1 fruit fly cellular context compared by ENCODE assay signal in genomic region chr3L:10772527-10773184, dm6.
TF ChIP-seq lines count a peak whose summit lies in the region.

No protein-coding gene starts in this region.

TF ChIP-seq in whole organism, embryonic, 481 proteins besides CTCF, POLR2A, EP300 and RAD21 (continued from another document and continues in another):
- TF ChIP-seq CG17829 (tag; optimal IDR thresholded peaks at IDR 0.05; lab: Kevin White, UChicago) (peak; percentile 89), CG6791 (GFP tag; IDR thresholded peaks at IDR 0.05; lab: Robert Waterston, UW; ENCODE audit: partially characterized antibody) (no peak), Taf1 (GFP tag; IDR thresholded peaks at IDR 0.05; lab: Robert Waterston, UW) (0 out of 2 replicates have a peak, but pooled peaks have one; percentile 20), CG13775 (GFP tag; optimal IDR thresholded peaks at IDR 0.05; lab: Kevin White, UChicago) (peak; percentile 74), CG15269 (tag; optimal IDR thresholded peaks at IDR 0.05; lab: Kevin White, UChicago) (no peak), Adf1 (GFP tag; IDR thresholded peaks at IDR 0.05; lab: Robert Waterston, UW) (no peak), lilli (GFP tag; optimal IDR thresholded peaks at IDR 0.05; lab: Kevin White, UChicago) (peak; percentile 49), CG1024 (GFP tag; IDR thresholded peaks at IDR 0.05; lab: Robert Waterston, UW) (0 out of 2 replicates have a peak, but pooled peaks have one; percentile 10), CG8281 (tag; optimal IDR thresholded peaks at IDR 0.05; lab: Kevin White, UChicago) (no peak), CG6654 (GFP tag; optimal IDR thresholded peaks at IDR 0.05; lab: Kevin White, UChicago) (no peak), Dp (GFP tag; optimal IDR thresholded peaks at IDR 0.05; lab: Kevin White, UChicago) (no peak), yki (optimal IDR thresholded peaks at IDR 0.05; lab: Kevin White, UChicago) (no peak), chif (GFP tag; optimal IDR thresholded peaks at IDR 0.05; lab: Kevin White, UChicago) (peak in 1 of 2 experiments; percentile 10), lola (GFP tag; optimal IDR thresholded peaks at IDR 0.05; lab: Kevin White, UChicago) (peak in 1 of 3 experiments; percentile 95), Sin3A (optimal IDR thresholded peaks at IDR 0.05; lab: Kevin White, UChicago) (no peak), CG31388 (GFP tag; optimal IDR thresholded peaks at IDR 0.05; lab: Kevin White, UChicago) (no peak), tll (GFP tag; optimal IDR thresholded peaks at IDR 0.05; lab: Kevin White, UChicago) (no peak), Pdp1 (GFP tag; optimal IDR thresholded peaks at IDR 0.05; lab: Kevin White, UChicago) (peak; percentile 8 to 29), jigr1 (GFP tag; IDR thresholded peaks at IDR 0.05; lab: Robert Waterston, UW) (no peak), CG12942 (GFP tag; optimal IDR thresholded peaks at IDR 0.05; lab: Kevin White, UChicago) (no peak), shn (GFP tag; optimal IDR thresholded peaks at IDR 0.05; lab: Kevin White, UChicago) (no peak), sob (GFP tag; IDR thresholded peaks at IDR 0.05; lab: Robert Waterston, UW) (no peak), CG8388 (GFP tag; optimal IDR thresholded peaks at IDR 0.05; lab: Kevin White, UChicago) (peak; percentile 84), dm (GFP tag; optimal IDR thresholded peaks at IDR 0.05; lab: Kevin White, UChicago) (no peak), CG8765 (GFP tag; IDR thresholded peaks at IDR 0.05; lab: Robert Waterston, UW) (no peak), Optix (GFP tag; IDR thresholded peaks at IDR 0.05; lab: Robert Waterston, UW) (no peak; the same call in 2 of the 3 replicates), CG9437 (GFP tag; optimal IDR thresholded peaks at IDR 0.05; lab: Kevin White, UChicago) (peak; percentile 24), CG11398 (GFP tag; optimal IDR thresholded peaks at IDR 0.05; lab: Kevin White, UChicago) (no peak), CG12391 (tag; optimal IDR thresholded peaks at IDR 0.05; lab: Kevin White, UChicago) (peak; percentile 85), CG10267 (tag; optimal IDR thresholded peaks at IDR 0.05; lab: Kevin White, UChicago) (peak; percentile 85), mirr (GFP tag; optimal IDR thresholded peaks at IDR 0.05; lab: Kevin White, UChicago) (no peak), grau (tag; optimal IDR thresholded peaks at IDR 0.05; lab: Kevin White, UChicago) (peak; percentile 80), Dfd (GFP tag; optimal IDR thresholded peaks at IDR 0.05; lab: Kevin White, UChicago) (no peak), sima (GFP tag; optimal IDR thresholded peaks at IDR 0.05; lab: Kevin White, UChicago) (no peak), cato (GFP tag; optimal IDR thresholded peaks at IDR 0.05; lab: Kevin White, UChicago; ENCODE audit: borderline replicate concordance) (no peak), sisA (GFP tag; IDR thresholded peaks at IDR 0.05; lab: Robert Waterston, UW) (peak; percentile 33; the same call in 1 of the 2 replicates), nerfin-2 (GFP tag; IDR thresholded peaks at IDR 0.05; lab: Robert Waterston, UW; ENCODE audit: partially characterized antibody) (no peak), Camta (GFP tag; optimal IDR thresholded peaks at IDR 0.05; lab: Kevin White, UChicago) (peak; percentile 18), repo (GFP tag; optimal IDR thresholded peaks at IDR 0.05; lab: Kevin White, UChicago) (no peak), pros (GFP tag; optimal IDR thresholded peaks at IDR 0.05; lab: Kevin White, UChicago) (no peak), Max (GFP tag; optimal IDR thresholded peaks at IDR 0.05; lab: Kevin White, UChicago) (peak; percentile 18), CG14014 (GFP tag; IDR thresholded peaks at IDR 0.05; lab: Robert Waterston, UW) (no peak), CG6689 (GFP tag; IDR thresholded peaks at IDR 0.05; lab: Robert Waterston, UW) (peak; percentile 80), D (optimal IDR thresholded peaks at IDR 0.05; lab: Kevin White, UChicago) (no peak), D (GFP tag; optimal IDR thresholded peaks at IDR 0.05; lab: Kevin White, UChicago) (peak; percentile 68), Eip74EF (GFP tag; optimal IDR thresholded peaks at IDR 0.05; lab: Kevin White, UChicago) (peak in 1 of 2 experiments; percentile 67), wor (GFP tag; IDR thresholded peaks at IDR 0.05; lab: Robert Waterston, UW) (peak; percentile 48), CG30431 (GFP tag; optimal IDR thresholded peaks at IDR 0.05; lab: Kevin White, UChicago) (peak; percentile 10), gcm2 (GFP tag; optimal IDR thresholded peaks at IDR 0.05; lab: Kevin White, UChicago) (no peak), sna (GFP tag; IDR thresholded peaks at IDR 0.05; lab: Robert Waterston, UW; ENCODE audit: partially characterized antibody) (no peak), CG2202 (tag; optimal IDR thresholded peaks at IDR 0.05; lab: Kevin White, UChicago) (peak; percentile 82), dpn (GFP tag; optimal IDR thresholded peaks at IDR 0.05; lab: Kevin White, UChicago) (peak in 1 of 2 experiments; percentile 28), CG4328 (GFP tag; optimal IDR thresholded peaks at IDR 0.05; lab: Kevin White, UChicago) (no peak), ab (GFP tag; optimal IDR thresholded peaks at IDR 0.05; lab: Kevin White, UChicago) (no peak), pan (optimal IDR thresholded peaks at IDR 0.05; lab: Kevin White, UChicago) (no peak), pan (GFP tag; optimal IDR thresholded peaks at IDR 0.05 in 1 of 2, IDR thresholded peaks at IDR 0.05 in 1 of 2) (peak in 1 of 2 experiments; percentile 32), Ravus (GFP tag; IDR thresholded peaks at IDR 0.05; lab: Robert Waterston, UW) (no peak), CoRest (tag; optimal IDR thresholded peaks at IDR 0.05; lab: Kevin White, UChicago) (peak; percentile 80), CG2120 (GFP tag; optimal IDR thresholded peaks at IDR 0.05; lab: Kevin White, UChicago) (peak; percentile 11), CG18011 (GFP tag; optimal IDR thresholded peaks at IDR 0.05; lab: Kevin White, UChicago) (no peak), Sry-δ (GFP tag; optimal IDR thresholded peaks at IDR 0.05; lab: Kevin White, UChicago) (no peak), ro (GFP tag; IDR thresholded peaks at IDR 0.05; lab: Robert Waterston, UW) (no peak; the same call in 1 of the 2 replicates), btn (GFP tag; optimal IDR thresholded peaks at IDR 0.05; lab: Kevin White, UChicago) (no peak), schlank (tag; optimal IDR thresholded peaks at IDR 0.05; lab: Kevin White, UChicago) (no peak), trem (tag; optimal IDR thresholded peaks at IDR 0.05; lab: Kevin White, UChicago) (peak; percentile 84), Oaz (GFP tag; IDR thresholded peaks at IDR 0.05; lab: Robert Waterston, UW) (no peak), HmgZ (tag; optimal IDR thresholded peaks at IDR 0.05; lab: Kevin White, UChicago) (no peak), CG33213 (GFP tag; optimal IDR thresholded peaks at IDR 0.05; lab: Kevin White, UChicago) (no peak), CG14710 (tag; optimal IDR thresholded peaks at IDR 0.05; lab: Kevin White, UChicago) (peak; percentile 67), CG2712 (tag; optimal IDR thresholded peaks at IDR 0.05; lab: Kevin White, UChicago) (peak; percentile 95), gfzf (GFP tag; optimal IDR thresholded peaks at IDR 0.05; lab: Kevin White, UChicago) (no peak), Doc3 (GFP tag; IDR thresholded peaks at IDR 0.05; lab: Robert Waterston, UW; ENCODE audit: partially characterized antibody) (no peak), zf30C (GFP tag; optimal IDR thresholded peaks at IDR 0.05; lab: Kevin White, UChicago) (peak; percentile 83), PHDP (tag; optimal IDR thresholded peaks at IDR 0.05; lab: Kevin White, UChicago) (peak; percentile 74), dati (GFP tag; IDR thresholded peaks at IDR 0.05; lab: Robert Waterston, UW) (no peak), dimm (GFP tag; IDR thresholded peaks at IDR 0.05; lab: Robert Waterston, UW) (no peak), odd (GFP tag; optimal IDR thresholded peaks at IDR 0.05; lab: Kevin White, UChicago) (peak; percentile 37), vfl (GFP tag; optimal IDR thresholded peaks at IDR 0.05; lab: Kevin White, UChicago) (no peak), abd-A (tag; optimal IDR thresholded peaks at IDR 0.05; lab: Kevin White, UChicago) (no peak), HmgD (GFP tag; optimal IDR thresholded peaks at IDR 0.05; lab: Kevin White, UChicago) (no peak), onecut (GFP tag; IDR thresholded peaks at IDR 0.05; lab: Robert Waterston, UW) (peak; percentile 23), CG10366 (GFP tag; IDR thresholded peaks at IDR 0.05; lab: Robert Waterston, UW) (peak; percentile 57), CG4820 (GFP tag; optimal IDR thresholded peaks at IDR 0.05; lab: Kevin White, UChicago) (peak; percentile 61), CG13624 (GFP tag; optimal IDR thresholded peaks at IDR 0.05; lab: Kevin White, UChicago) (no peak), ewg (GFP tag; optimal IDR thresholded peaks at IDR 0.05; lab: Kevin White, UChicago) (peak; percentile 33), unpg (GFP tag; optimal IDR thresholded peaks at IDR 0.05; lab: Kevin White, UChicago) (peak; percentile 67), CG5180 (GFP tag; optimal IDR thresholded peaks at IDR 0.05; lab: Kevin White, UChicago) (peak; percentile 45), CG34224 (GFP tag; IDR thresholded peaks at IDR 0.05; lab: Robert Waterston, UW; ENCODE audit: partially characterized antibody) (no peak), toy (GFP tag; IDR thresholded peaks at IDR 0.05; lab: Robert Waterston, UW) (no peak), CG6272 (GFP tag; IDR thresholded peaks at IDR 0.05; lab: Robert Waterston, UW) (no peak), Ada2b (GFP tag; IDR thresholded peaks at IDR 0.05; lab: Robert Waterston, UW) (0 out of 2 replicates have a peak, but pooled peaks have one; percentile 10), BtbVII (GFP tag; optimal IDR thresholded peaks at IDR 0.05; lab: Kevin White, UChicago) (no peak), Spps (tag; optimal IDR thresholded peaks at IDR 0.05; lab: Kevin White, UChicago) (peak; percentile 85), CG14860 (GFP tag; IDR thresholded peaks at IDR 0.05; lab: Robert Waterston, UW; ENCODE audit: partially characterized antibody) (no peak), stwl (tag; optimal IDR thresholded peaks at IDR 0.05; lab: Kevin White, UChicago) (peak; percentile 24), zen2 (GFP tag; IDR thresholded peaks at IDR 0.05; lab: Robert Waterston, UW; ENCODE audit: partially characterized antibody) (no peak), CG18599 (GFP tag; optimal IDR thresholded peaks at IDR 0.05; lab: Kevin White, UChicago) (peak; percentile 65), CG10959 (GFP tag; IDR thresholded peaks at IDR 0.05; lab: Robert Waterston, UW) (peak; percentile 61), CG5953 (GFP tag; IDR thresholded peaks at IDR 0.05; lab: Robert Waterston, UW) (no peak), Bdp1 (GFP tag; optimal IDR thresholded peaks at IDR 0.05; lab: Kevin White, UChicago) (peak; percentile 9), CG1792 (GFP tag; optimal IDR thresholded peaks at IDR 0.05; lab: Kevin White, UChicago) (no peak), pfk (GFP tag; optimal IDR thresholded peaks at IDR 0.05; lab: Kevin White, UChicago) (no peak), Six4 (GFP tag; optimal IDR thresholded peaks at IDR 0.05; lab: Kevin White, UChicago) (peak; percentile 63), CG33557 (GFP tag; optimal IDR thresholded peaks at IDR 0.05; lab: Kevin White, UChicago) (peak; percentile 87), ssp (GFP tag; IDR thresholded peaks at IDR 0.05; lab: Robert Waterston, UW) (peak; percentile 51; the same call in 1 of the 2 replicates), CG31441 (GFP tag; IDR thresholded peaks at IDR 0.05; lab: Robert Waterston, UW) (peak; percentile 86), Dad (GFP tag; optimal IDR thresholded peaks at IDR 0.05; lab: Kevin White, UChicago) (no peak), Xbp1 (GFP tag; optimal IDR thresholded peaks at IDR 0.05; lab: Kevin White, UChicago) (peak; percentile 61), Mrtf (GFP tag; IDR thresholded peaks at IDR 0.05; lab: Robert Waterston, UW) (no peak), run (tag; optimal IDR thresholded peaks at IDR 0.05; lab: Kevin White, UChicago) (peak; percentile 1), ems (GFP tag; optimal IDR thresholded peaks at IDR 0.05; lab: Kevin White, UChicago) (no peak), Ets97D (GFP tag; optimal IDR thresholded peaks at IDR 0.05; lab: Kevin White, UChicago) (no peak), CG3281 (GFP tag; optimal IDR thresholded peaks at IDR 0.05; lab: Kevin White, UChicago) (peak; percentile 43), zfh1 (GFP tag; IDR thresholded peaks at IDR 0.05; lab: Robert Waterston, UW) (peak; percentile 56; the same call in 1 of the 3 replicates), psq (GFP tag; optimal IDR thresholded peaks at IDR 0.05; lab: Kevin White, UChicago) (no peak), CG13123 (GFP tag; optimal IDR thresholded peaks at IDR 0.05; lab: Kevin White, UChicago) (peak; percentile 28), HHEX (GFP tag; optimal IDR thresholded peaks at IDR 0.05; lab: Kevin White, UChicago) (peak; percentile 46), CG17912 (GFP tag; optimal IDR thresholded peaks at IDR 0.05; lab: Kevin White, UChicago) (no peak), NfI (GFP tag; optimal IDR thresholded peaks at IDR 0.05; lab: Kevin White, UChicago) (no peak), Vsx1 (GFP tag; optimal IDR thresholded peaks at IDR 0.05; lab: Kevin White, UChicago) (no peak), Nf-YC (tag; optimal IDR thresholded peaks at IDR 0.05; lab: Kevin White, UChicago) (no peak), vvl (GFP tag; IDR thresholded peaks at IDR 0.05; lab: Robert Waterston, UW) (peak; percentile 76), CG5245 (GFP tag; optimal IDR thresholded peaks at IDR 0.05; lab: Kevin White, UChicago) (peak; percentile 30), Ssrp (tag; optimal IDR thresholded peaks at IDR 0.05; lab: Kevin White, UChicago) (peak; percentile 83), CG11085 (GFP tag; IDR thresholded peaks at IDR 0.05; lab: Robert Waterston, UW) (no peak), CG32772 (GFP tag; IDR thresholded peaks at IDR 0.05; lab: Robert Waterston, UW) (peak; percentile 48; the same call in 1 of the 2 replicates), CG2875 (GFP tag; optimal IDR thresholded peaks at IDR 0.05; lab: Kevin White, UChicago) (peak; percentile 59), scrt (GFP tag; optimal IDR thresholded peaks at IDR 0.05; lab: Kevin White, UChicago) (no peak), CG15601 (tag; optimal IDR thresholded peaks at IDR 0.05; lab: Kevin White, UChicago) (peak; percentile 87), Rx (GFP tag; IDR thresholded peaks at IDR 0.05; lab: Robert Waterston, UW) (no peak), bsh (GFP tag; optimal IDR thresholded peaks at IDR 0.05; lab: Kevin White, UChicago) (peak in 1 of 2 experiments; percentile 91), Opbp (GFP tag; IDR thresholded peaks at IDR 0.05; lab: Robert Waterston, UW; ENCODE audit: partially characterized antibody) (0 out of 3 replicates have a peak, but pooled peaks have one; percentile 17), corto (GFP tag; optimal IDR thresholded peaks at IDR 0.05; lab: Kevin White, UChicago) (no peak)
